Fruit fly (Drosophila melanogaster): ENCODE measurements around the gene CG13689.

CG13689 gene

dm6 chr2L:636507-636906 is 33.9 kb downstream of the CG13689 start:
- TF ChIP-seq CG12605 (GFP tag; IDR thresholded peaks at IDR 0.05): no peak
- no peak for TF ChIP-seq rn (GFP tag; IDR thresholded peaks at IDR 0.05)
- no peak for TF ChIP-seq Ets98B (GFP tag; IDR thresholded peaks at IDR 0.05)
- no peak for TF ChIP-seq D1 (tag; optimal IDR thresholded peaks at IDR 0.05)
- peak; percentile 23 for TF ChIP-seq CG8159 (tag; optimal IDR thresholded peaks at IDR 0.05)
- TF ChIP-seq CG17806 (tag; optimal IDR thresholded peaks at IDR 0.05): peak; percentile 36
- no peak for TF ChIP-seq CG15710 (tag; optimal IDR thresholded peaks at IDR 0.05)
- peak; percentile 37 for TF ChIP-seq CG9948 (tag; optimal IDR thresholded peaks at IDR 0.05)
- no peak for TF ChIP-seq CG4496 (GFP tag; IDR thresholded peaks at IDR 0.05)
- TF ChIP-seq CG14655 (GFP tag; optimal IDR thresholded peaks at IDR 0.05): peak; percentile 65
- TF ChIP-seq fd96Ca (GFP tag; IDR thresholded peaks at IDR 0.05): no peak
- peak; percentile 5 for TF ChIP-seq Pif1B (GFP tag; optimal IDR thresholded peaks at IDR 0.05)
- TF ChIP-seq EcR (GFP tag; optimal IDR thresholded peaks at IDR 0.05): no peak
- TF ChIP-seq CG10348 (GFP tag; IDR thresholded peaks at IDR 0.05): no peak
- no peak for TF ChIP-seq Snoo (tag; optimal IDR thresholded peaks at IDR 0.05)
- TF ChIP-seq Pif1A (GFP tag; optimal IDR thresholded peaks at IDR 0.05): peak; percentile 40
- TF ChIP-seq CG8301 (tag; optimal IDR thresholded peaks at IDR 0.05): peak; percentile 50

dm6 chr2L:646523-646922 is 43.9 kb downstream of the CG13689 start:
- TF ChIP-seq CG32121 (GFP tag; IDR thresholded peaks at IDR 0.05) (no peak), gl (tag; optimal IDR thresholded peaks at IDR 0.05) (peak; percentile 34), CG13204 (GFP tag; optimal IDR thresholded peaks at IDR 0.05) (peak; percentile 42), fd96Ca (GFP tag; IDR thresholded peaks at IDR 0.05) (no peak), Snoo (tag; optimal IDR thresholded peaks at IDR 0.05) (no peak), Pif1A (GFP tag; optimal IDR thresholded peaks at IDR 0.05) (peak; percentile 38), CG10348 (GFP tag; IDR thresholded peaks at IDR 0.05) (no peak), CG17806 (tag; optimal IDR thresholded peaks at IDR 0.05) (peak; percentile 80), CG15710 (tag; optimal IDR thresholded peaks at IDR 0.05) (peak; percentile 76), D1 (tag; optimal IDR thresholded peaks at IDR 0.05) (peak; percentile 23), CG8159 (tag; optimal IDR thresholded peaks at IDR 0.05) (peak; percentile 81), rn (GFP tag; IDR thresholded peaks at IDR 0.05) (no peak), CG34367 (tag; optimal IDR thresholded peaks at IDR 0.05) (peak; percentile 77), CG9948 (tag; optimal IDR thresholded peaks at IDR 0.05) (peak; percentile 84), Pif1B (GFP tag; optimal IDR thresholded peaks at IDR 0.05) (peak; percentile 37), EcR (GFP tag; optimal IDR thresholded peaks at IDR 0.05) (no peak), CG8301 (tag; optimal IDR thresholded peaks at IDR 0.05) (peak; percentile 39), Ets98B (GFP tag; IDR thresholded peaks at IDR 0.05) (no peak), CG12605 (GFP tag; IDR thresholded peaks at IDR 0.05) (peak; percentile 59), CG14655 (GFP tag; optimal IDR thresholded peaks at IDR 0.05) (peak; percentile 63), CG4496 (GFP tag; IDR thresholded peaks at IDR 0.05) (peak; percentile 54; the same call in 2 of the 3 replicates)

dm6 chr2L:647592-647991 is 45.0 kb downstream of the CG13689 start:
- TF ChIP-seq CG8301 (tag; optimal IDR thresholded peaks at IDR 0.05) (no peak), Pif1A (GFP tag; optimal IDR thresholded peaks at IDR 0.05) (no peak), CG9948 (tag; optimal IDR thresholded peaks at IDR 0.05) (no peak), CG14655 (GFP tag; optimal IDR thresholded peaks at IDR 0.05) (no peak), CG8159 (tag; optimal IDR thresholded peaks at IDR 0.05) (no peak), CG32121 (GFP tag; IDR thresholded peaks at IDR 0.05) (no peak), gl (tag; optimal IDR thresholded peaks at IDR 0.05) (no peak), CG4496 (GFP tag; IDR thresholded peaks at IDR 0.05) (no peak), Ets98B (GFP tag; IDR thresholded peaks at IDR 0.05) (no peak)

- no peak for TF ChIP-seq CG34367 (tag; optimal IDR thresholded peaks at IDR 0.05)
- peak; percentile 30 for TF ChIP-seq CG17806 (tag; optimal IDR thresholded peaks at IDR 0.05)
- no peak for TF ChIP-seq Pif1B (GFP tag; optimal IDR thresholded peaks at IDR 0.05)
- peak; percentile 56 for TF ChIP-seq Snoo (tag; optimal IDR thresholded peaks at IDR 0.05)
- TF ChIP-seq CG15710 (tag; optimal IDR thresholded peaks at IDR 0.05): peak; percentile 5
- TF ChIP-seq CG8159 (tag; optimal IDR thresholded peaks at IDR 0.05): peak; percentile 37
- peak; percentile 25 for TF ChIP-seq CG9948 (tag; optimal IDR thresholded peaks at IDR 0.05)
- TF ChIP-seq Pif1A (GFP tag; optimal IDR thresholded peaks at IDR 0.05): peak; percentile 43
These were observed 48.3 kb downstream of the CG13689 start for dm6 chr2L:650864-651263.

- TF ChIP-seq CG10348 (GFP tag; IDR thresholded peaks at IDR 0.05) (no peak), CG8159 (tag; optimal IDR thresholded peaks at IDR 0.05) (peak; percentile 48), CG32121 (GFP tag; IDR thresholded peaks at IDR 0.05) (peak; percentile 45; the same call in 1 of the 2 replicates), Pif1B (GFP tag; optimal IDR thresholded peaks at IDR 0.05) (peak; percentile 15), CG9948 (tag; optimal IDR thresholded peaks at IDR 0.05) (peak; percentile 8), fd96Ca (GFP tag; IDR thresholded peaks at IDR 0.05) (0 out of 3 replicates have a peak, but pooled peaks have one; percentile 43), CG12605 (GFP tag; IDR thresholded peaks at IDR 0.05) (peak; percentile 36; the same call in 1 of the 2 replicates), Snoo (tag; optimal IDR thresholded peaks at IDR 0.05) (no peak), CG34367 (tag; optimal IDR thresholded peaks at IDR 0.05) (peak; percentile 16), gl (tag; optimal IDR thresholded peaks at IDR 0.05) (no peak), CG17806 (tag; optimal IDR thresholded peaks at IDR 0.05) (peak; percentile 65), EcR (GFP tag; optimal IDR thresholded peaks at IDR 0.05) (no peak), D1 (tag; optimal IDR thresholded peaks at IDR 0.05) (no peak), Ets98B (GFP tag; IDR thresholded peaks at IDR 0.05) (peak; percentile 67), CG13204 (GFP tag; optimal IDR thresholded peaks at IDR 0.05) (no peak), CG14655 (GFP tag; optimal IDR thresholded peaks at IDR 0.05) (peak; percentile 74), CG4496 (GFP tag; IDR thresholded peaks at IDR 0.05) (peak; percentile 81), Pif1A (GFP tag; optimal IDR thresholded peaks at IDR 0.05) (peak; percentile 33), CG15710 (tag; optimal IDR thresholded peaks at IDR 0.05) (no peak), CG8301 (tag; optimal IDR thresholded peaks at IDR 0.05) (peak; percentile 70), rn (GFP tag; IDR thresholded peaks at IDR 0.05) (0 out of 2 replicates have a peak, but pooled peaks have one; percentile 11)
These were observed 51.2 kb downstream of the CG13689 start for dm6 chr2L:653784-654183.
